Fruit fly (Drosophila melanogaster) whole organism, embryonic: Measurements from ENCODE around the gene CG4313.
A peak's percentile ranks its signal among the peaks of the same experiment; 100 is the strongest.

Experiments
- B-H2 ChIP-seq: fragments of 200-800 bp; sonication (Bioruptor generic); optimal IDR thresholded peaks from 2 replicates; lab custom pipeline; 2018; ENCODE audit warnings: missing biosample characterization, mild to moderate bottlenecking, missing genetic modification characterization
- CG11085 ChIP-seq: fragments of 200-800 bp; sonication (Bioruptor generic); IDR thresholded peaks from 2 replicates; pipeline ENCODE4 v1.3.6; 2022; ENCODE audit warnings: missing biosample characterization, missing genetic modification characterization
- CG11456 ChIP-seq: fragments of 200-800 bp; sonication (Bioruptor generic); IDR thresholded peaks from 3 replicates; pipeline ENCODE4 v1.3.6; 2022; ENCODE audit warnings: missing biosample characterization, missing genetic modification characterization
- CG11504 ChIP-seq: fragments of 200-800 bp; sonication (Bioruptor generic); optimal IDR thresholded peaks from 3 replicates; lab custom pipeline; 2019; ENCODE audit warnings: missing biosample characterization, mild to moderate bottlenecking, missing genetic modification characterization, moderate library complexity
- CG13296 ChIP-seq: fragments of 200-800 bp; sonication (Bioruptor generic); optimal IDR thresholded peaks from 3 replicates; lab custom pipeline; 2018; ENCODE audit warnings: missing biosample characterization, mild to moderate bottlenecking, missing genetic modification characterization
- CG13424 ChIP-seq: fragments of 200-800 bp; sonication (Bioruptor generic); optimal IDR thresholded peaks from 2 replicates; lab custom pipeline; 2019; ENCODE audit warnings: missing biosample characterization, mild to moderate bottlenecking, missing genetic modification characterization, moderate library complexity
- CG13624 ChIP-seq: fragments of 200-800 bp; sonication (Bioruptor generic); optimal IDR thresholded peaks from 2 replicates; lab custom pipeline; 2016; ENCODE audit warnings: missing biosample characterization, missing genetic modification characterization
- CG14050 ChIP-seq: fragments of 200-800 bp; sonication (Bioruptor generic); IDR thresholded peaks from 3 replicates; pipeline ENCODE4 v1.3.6; 2022; ENCODE audit warnings: missing biosample characterization, missing genetic modification characterization
- CG14441 ChIP-seq: fragments of 200-800 bp; sonication (Bioruptor generic); IDR thresholded peaks from 2 replicates; pipeline ENCODE4 v1.3.6; 2022; ENCODE audit warnings: missing biosample characterization, missing genetic modification characterization
- CG17829 ChIP-seq: fragments of 200-800 bp; optimal IDR thresholded peaks from 2 replicates; lab custom pipeline; 2019; ENCODE audit warnings: missing biosample characterization, mild to moderate bottlenecking, missing genetic modification characterization, moderate library complexity
- CG2120 ChIP-seq: fragments of 200-800 bp; sonication (Bioruptor generic); optimal IDR thresholded peaks from 3 replicates; lab custom pipeline; 2016; ENCODE audit warnings: missing biosample characterization, missing genetic modification characterization
- CG2199 ChIP-seq: fragments of 200-800 bp; sonication (Bioruptor generic); IDR thresholded peaks from 3 replicates; pipeline ENCODE4 v1.3.6; 2022; ENCODE audit warnings: missing biosample characterization, missing genetic modification characterization
- CG32767 ChIP-seq: fragments of 200-800 bp; sonication (Bioruptor generic); IDR thresholded peaks from 2 replicates; pipeline ENCODE4 v1.3.6; 2022; ENCODE audit warnings: missing biosample characterization, missing genetic modification characterization
- CG34224 ChIP-seq: fragments of 200-800 bp; sonication (Bioruptor generic); IDR thresholded peaks from 3 replicates; pipeline ENCODE4 v1.3.6; 2022; ENCODE audit warnings: missing biosample characterization, missing genetic modification characterization; ENCODE audit not compliant: partially characterized antibody
- CG4328 ChIP-seq: fragments of 200-800 bp; sonication (Bioruptor generic); optimal IDR thresholded peaks from 3 replicates; lab custom pipeline; 2017; ENCODE audit warnings: missing biosample characterization, missing genetic modification reagents, missing genetic modification characterization
- CG4820 ChIP-seq: fragments of 200-800 bp; sonication (Bioruptor generic); optimal IDR thresholded peaks from 3 replicates; lab custom pipeline; 2016; ENCODE audit warnings: missing biosample characterization, missing genetic modification characterization
- CG7786 ChIP-seq: fragments of 200-800 bp; sonication (Bioruptor generic); optimal IDR thresholded peaks from 2 replicates; lab custom pipeline; 2016; ENCODE audit warnings: missing biosample characterization, missing genetic modification characterization
- CG8944 ChIP-seq: fragments of 200-800 bp; sonication (Bioruptor generic); optimal IDR thresholded peaks from 3 replicates; lab custom pipeline; 2016; ENCODE audit warnings: missing biosample characterization, missing genetic modification characterization
- CG9727 ChIP-seq: fragments of 200-800 bp; sonication (Bioruptor generic); optimal IDR thresholded peaks from 3 replicates; lab custom pipeline; 2017; ENCODE audit warnings: missing biosample characterization, mild to moderate bottlenecking, missing genetic modification characterization
- CHES-1-like ChIP-seq: fragments of 200-800 bp; sonication (Bioruptor generic); optimal IDR thresholded peaks from 2 replicates; lab custom pipeline; 2016; ENCODE audit warnings: missing biosample characterization, missing genetic modification characterization
- CoRest ChIP-seq: fragments of 200-800 bp; sonication (Bioruptor generic); optimal IDR thresholded peaks from 3 replicates; lab custom pipeline; 2018; ENCODE audit warnings: missing biosample characterization, mild to moderate bottlenecking, missing genetic modification characterization, moderate library complexity
- D ChIP-seq, 2 experiments: fragments of 200-800 bp in 1 of 2; fragments of >200 bp in 1 of 2; sonication (Bioruptor generic) in 1 of 2; optimal IDR thresholded peaks; 2 replicates in 1 of 2; 3 replicates in 1 of 2; lab custom pipeline; 2017; ENCODE audit warnings: mild to moderate bottlenecking in 1 of 2, missing biosample characterization in 1 of 2, missing genetic modification characterization in 1 of 2, missing genetic modification reagents in 1 of 2
- Doc2 ChIP-seq: fragments of 200-800 bp; sonication (Bioruptor generic); IDR thresholded peaks from 2 replicates; pipeline ENCODE4 v1.3.6; 2022; ENCODE audit warnings: missing biosample characterization, missing genetic modification characterization
- Hr39 ChIP-seq: fragments of >200 bp; optimal IDR thresholded peaks from 2 replicates; lab custom pipeline; 2017
- Hr51 ChIP-seq, 2 experiments: fragments of 200-800 bp; sonication (Bioruptor generic); optimal IDR thresholded peaks; 2 replicates in 1 of 2; 3 replicates in 1 of 2; lab custom pipeline; 2016 to 2018; ENCODE audit warnings: missing biosample characterization in 2 of 2, missing genetic modification characterization in 2 of 2, mild to moderate bottlenecking in 1 of 2, moderate library complexity in 1 of 2
- Rfx ChIP-seq: fragments of 200-800 bp; sonication (Bioruptor generic); IDR thresholded peaks from 2 replicates; pipeline ENCODE4 v1.3.6; 2022; ENCODE audit warnings: missing biosample characterization, missing genetic modification characterization
- aop ChIP-seq: fragments of 200-800 bp; sonication (Bioruptor generic); IDR thresholded peaks from 2 replicates; pipeline ENCODE4 v1.3.6; 2022; ENCODE audit warnings: missing biosample characterization, missing genetic modification characterization
- az2 ChIP-seq: fragments of 200-800 bp; sonication (Bioruptor generic); optimal IDR thresholded peaks from 3 replicates; lab custom pipeline; 2016; ENCODE audit warnings: missing biosample characterization, missing genetic modification characterization
- croc ChIP-seq: fragments of 200-800 bp; sonication (Bioruptor generic); conservative IDR thresholded peaks from 3 replicates; pipeline ENCODE4 v1.3.6; 2022; ENCODE audit warnings: missing biosample characterization, missing genetic modification characterization
- fd3F ChIP-seq: fragments of 200-800 bp; sonication (Bioruptor generic); optimal IDR thresholded peaks from 2 replicates; lab custom pipeline; 2018; ENCODE audit warnings: missing biosample characterization, mild to moderate bottlenecking, missing genetic modification characterization, moderate library complexity
- h ChIP-seq: fragments of >200 bp; optimal IDR thresholded peaks from 2 replicates; lab custom pipeline; 2017
- hbn ChIP-seq: fragments of 200-800 bp; sonication (Bioruptor generic); IDR thresholded peaks from 2 replicates; pipeline ENCODE4 v1.3.6; 2022; ENCODE audit warnings: missing biosample characterization, missing genetic modification characterization; ENCODE audit not compliant: partially characterized antibody
- insv ChIP-seq, 2 experiments: fragments of 200-800 bp; sonication (Bioruptor generic); optimal IDR thresholded peaks; 3 replicates each; lab custom pipeline; 2016 to 2018; ENCODE audit warnings: missing biosample characterization in 2 of 2, missing genetic modification characterization in 2 of 2
- kay ChIP-seq: fragments of 200-800 bp; sonication (Bioruptor generic); optimal IDR thresholded peaks from 2 replicates; lab custom pipeline; 2016; ENCODE audit warnings: missing biosample characterization, missing genetic modification characterization
- maf-S ChIP-seq: fragments of 200-800 bp; sonication (Bioruptor generic); optimal IDR thresholded peaks from 2 replicates; lab custom pipeline; 2016; ENCODE audit warnings: missing biosample characterization, missing genetic modification characterization
- nerfin-2 ChIP-seq: fragments of 200-800 bp; sonication (Bioruptor generic); IDR thresholded peaks from 2 replicates; pipeline ENCODE4 v1.3.6; 2022; ENCODE audit warnings: missing biosample characterization, missing genetic modification characterization; ENCODE audit not compliant: partially characterized antibody
- pho ChIP-seq: fragments of 200-800 bp; sonication (Bioruptor generic); optimal IDR thresholded peaks from 2 replicates; lab custom pipeline; 2016; ENCODE audit warnings: missing biosample characterization, missing genetic modification characterization
- psq ChIP-seq: fragments of 200-800 bp; sonication (Bioruptor generic); optimal IDR thresholded peaks from 2 replicates; lab custom pipeline; 2017; ENCODE audit warnings: missing biosample characterization, missing genetic modification characterization
- repo ChIP-seq: fragments of 200-800 bp; sonication (Bioruptor generic); optimal IDR thresholded peaks from 2 replicates; lab custom pipeline; 2016; ENCODE audit warnings: missing biosample characterization, missing genetic modification characterization
- run ChIP-seq: fragments of 200-800 bp; sonication (Bioruptor generic); optimal IDR thresholded peaks from 3 replicates; lab custom pipeline; 2018; ENCODE audit warnings: missing biosample characterization, mild to moderate bottlenecking, missing genetic modification characterization
- salm ChIP-seq: fragments of 200-800 bp; sonication (Bioruptor generic); optimal IDR thresholded peaks from 2 replicates; lab custom pipeline; 2018; ENCODE audit warnings: missing biosample characterization, mild to moderate bottlenecking, missing genetic modification characterization
- sim ChIP-seq: fragments of 200-800 bp; sonication (Bioruptor generic); IDR thresholded peaks from 2 replicates; pipeline ENCODE4 v1.3.6; 2022; ENCODE audit warnings: missing biosample characterization, missing genetic modification characterization
- sisA ChIP-seq: fragments of 200-800 bp; sonication (Bioruptor generic); IDR thresholded peaks from 2 replicates; pipeline ENCODE4 v1.3.6; 2022; ENCODE audit warnings: missing biosample characterization, missing genetic modification characterization
- slbo ChIP-seq: fragments of 200-800 bp; sonication (Bioruptor generic); IDR thresholded peaks from 2 replicates; pipeline ENCODE4 v1.3.6; 2022; ENCODE audit warnings: missing biosample characterization, missing genetic modification characterization
- sob ChIP-seq: fragments of 200-800 bp; sonication (Bioruptor generic); IDR thresholded peaks from 2 replicates; pipeline ENCODE4 v1.3.6; 2022; ENCODE audit warnings: missing biosample characterization, missing genetic modification characterization
- toy ChIP-seq: fragments of 200-800 bp; sonication (Bioruptor generic); IDR thresholded peaks from 2 replicates; pipeline ENCODE4 v1.3.6; 2022; ENCODE audit warnings: missing biosample characterization, missing genetic modification characterization
- twi ChIP-seq: fragments of 200-800 bp; optimal IDR thresholded peaks from 2 replicates; lab custom pipeline; 2019; ENCODE audit warnings: missing biosample characterization, mild to moderate bottlenecking, missing genetic modification characterization, moderate library complexity
- wor ChIP-seq: fragments of 200-800 bp; sonication (Bioruptor generic); IDR thresholded peaks from 2 replicates; pipeline ENCODE4 v1.3.6; 2022; ENCODE audit warnings: missing biosample characterization, missing genetic modification characterization
- z ChIP-seq: fragments of 200-800 bp; sonication (Bioruptor generic); IDR thresholded peaks from 3 replicates; pipeline ENCODE4 v1.3.6; 2022; ENCODE audit warnings: missing biosample characterization, missing genetic modification characterization
- zen ChIP-seq: fragments of 200-800 bp; sonication (Bioruptor generic); optimal IDR thresholded peaks from 3 replicates; lab custom pipeline; 2018; ENCODE audit warnings: missing biosample characterization, mild to moderate bottlenecking, missing genetic modification characterization, moderate library complexity

The CG4313 gene

dm6 chrX:2009453-2010009 is 32.1 kb upstream of the CG4313 start (continued):
- TF ChIP-seq CG11456 (GFP tag; lab: Robert Waterston, UW) = peak; percentile 81
- TF ChIP-seq CG13296 (GFP tag; lab: Kevin White, UChicago) = peak; percentile 64
- 0 out of 2 replicates have a peak, but pooled peaks have one; percentile 43 for TF ChIP-seq CG11085
- TF ChIP-seq CG14050 = peak; percentile 58; the same call in 2 of the 3 replicates
- no peak for TF ChIP-seq CG2199 (GFP tag; lab: Robert Waterston, UW)
- TF ChIP-seq B-H2 = peak; percentile 48
- TF ChIP-seq CG4328 (GFP tag; lab: Kevin White, UChicago) = peak; percentile 77
- TF ChIP-seq z = no peak
- peak; percentile 47 for TF ChIP-seq repo (GFP tag; lab: Kevin White, UChicago)
- TF ChIP-seq CG9727 (GFP tag; lab: Kevin White, UChicago) = peak; percentile 90
- peak; percentile 77 for TF ChIP-seq CG7786 (GFP tag; lab: Kevin White, UChicago)
- peak; percentile 23; the same call in 1 of the 2 replicates for TF ChIP-seq wor (GFP tag; lab: Robert Waterston, UW)
- TF ChIP-seq psq (GFP tag; lab: Kevin White, UChicago) = no peak
- peak; percentile 75 to 81 for TF ChIP-seq Hr51 (GFP tag; optimal IDR thresholded peaks at IDR 0.05; lab: Kevin White, UChicago)
- TF ChIP-seq nerfin-2 (GFP tag; lab: Robert Waterston, UW) = no peak
- TF ChIP-seq slbo (GFP tag; lab: Robert Waterston, UW) = peak; percentile 74
- TF ChIP-seq sob (GFP tag; lab: Robert Waterston, UW) = 0 out of 2 replicates have a peak, but pooled peaks have one; percentile 29
- TF ChIP-seq fd3F (GFP tag; lab: Kevin White, UChicago) = peak; percentile 65
- TF ChIP-seq maf-S (GFP tag; lab: Kevin White, UChicago) = peak; percentile 38
- TF ChIP-seq CHES-1-like = peak; percentile 52
- TF ChIP-seq sim = 0 out of 2 replicates have a peak, but pooled peaks have one; percentile 30
- TF ChIP-seq az2 (GFP tag; lab: Kevin White, UChicago) = peak; percentile 71
- no peak for TF ChIP-seq h (lab: Kevin White, UChicago)
- TF ChIP-seq salm (tag; lab: Kevin White, UChicago) = peak; percentile 34
- TF ChIP-seq toy (GFP tag; lab: Robert Waterston, UW) = 0 out of 2 replicates have a peak, but pooled peaks have one; percentile 11
- TF ChIP-seq kay = peak; percentile 44
- TF ChIP-seq CG11504 (tag; lab: Kevin White, UChicago) = peak; percentile 85
- peak; percentile 64 for TF ChIP-seq Rfx (GFP tag; lab: Robert Waterston, UW)
- TF ChIP-seq CG2120 (GFP tag; lab: Kevin White, UChicago) = peak; percentile 79
- TF ChIP-seq CG34224 (GFP tag; lab: Robert Waterston, UW) = no peak
- peak; percentile 79 for TF ChIP-seq CG13424
- TF ChIP-seq Hr39 (lab: Kevin White, UChicago) = no peak
- TF ChIP-seq run = peak; percentile 33
- peak in 1 of 2 experiments; percentile 29 for TF ChIP-seq insv (GFP tag; optimal IDR thresholded peaks at IDR 0.05; lab: Kevin White, UChicago)
- TF ChIP-seq CG8944 = peak; percentile 71
- peak; percentile 59 for TF ChIP-seq zen (tag; lab: Kevin White, UChicago)
- TF ChIP-seq croc (GFP tag; lab: Robert Waterston, UW) = 0 out of 3 replicates have a peak, but pooled peaks have one; percentile 32
- TF ChIP-seq twi (tag; lab: Kevin White, UChicago) = peak; percentile 52
- peak; percentile 74 for TF ChIP-seq CG4820 (GFP tag; lab: Kevin White, UChicago)
- TF ChIP-seq sisA (GFP tag; lab: Robert Waterston, UW) = peak; percentile 44
- TF ChIP-seq Doc2 = no peak
- peak; percentile 79 for TF ChIP-seq CG17829
- peak; percentile 55 for TF ChIP-seq CG14441
- peak; percentile 90 for TF ChIP-seq CoRest (tag; lab: Kevin White, UChicago)
- no peak for TF ChIP-seq aop (GFP tag; lab: Robert Waterston, UW)
- no peak for TF ChIP-seq hbn (GFP tag; lab: Robert Waterston, UW)
- TF ChIP-seq pho (GFP tag; lab: Kevin White, UChicago) = peak; percentile 72
- TF ChIP-seq CG32767 (GFP tag; lab: Robert Waterston, UW) = peak; percentile 15; the same call in 1 of the 2 replicates
- no peak for TF ChIP-seq D (optimal IDR thresholded peaks at IDR 0.05; lab: Kevin White, UChicago)
- TF ChIP-seq D (GFP tag; optimal IDR thresholded peaks at IDR 0.05; lab: Kevin White, UChicago) = peak; percentile 70
- peak; percentile 47 for TF ChIP-seq CG13624 (GFP tag; lab: Kevin White, UChicago)
